Worm (Caenorhabditis elegans) whole organism, midembryonic: Measurements from ENCODE around the gene Y39G8B.2.

Source experiments
- T22C8.4 ChIP-seq: fragments of 200-800 bp; sonication (Bioruptor generic); IDR thresholded peaks from 2 replicates; pipeline ENCODE4 v1.3.6; 2022; ENCODE audit warnings: missing genetic modification characterization, missing compliant biosample characterization
- flt-1 ChIP-seq: fragments of 200-800 bp; sonication (Bioruptor generic); IDR thresholded peaks from 2 replicates; pipeline ENCODE4 v1.3.6; 2022; ENCODE audit warnings: missing genetic modification characterization, missing compliant biosample characterization
- klf-2 ChIP-seq: fragments of 200-800 bp; sonication (Bioruptor generic); conservative IDR thresholded peaks from 2 replicates; pipeline ENCODE4 v1.3.6; 2022; ENCODE audit warnings: missing genetic modification reagents, missing genetic modification characterization, missing compliant biosample characterization
- tab-1 ChIP-seq: fragments of 200-800 bp; sonication (Bioruptor generic); IDR thresholded peaks from 2 replicates; pipeline ENCODE4 v1.3.6; 2022; ENCODE audit warnings: missing genetic modification characterization, missing compliant biosample characterization
- ztf-23 ChIP-seq: fragments of 200-800 bp; sonication (Bioruptor generic); IDR thresholded peaks from 2 replicates; pipeline ENCODE4 v1.3.6; 2022; ENCODE audit warnings: missing genetic modification reagents, missing genetic modification characterization, missing compliant biosample characterization
- ztf-29 ChIP-seq: fragments of 200-800 bp; sonication (Bioruptor generic); IDR thresholded peaks from 2 replicates; pipeline ENCODE4 v1.3.6; 2022; ENCODE audit warnings: missing genetic modification reagents, missing genetic modification characterization, missing compliant biosample characterization

DNA sequence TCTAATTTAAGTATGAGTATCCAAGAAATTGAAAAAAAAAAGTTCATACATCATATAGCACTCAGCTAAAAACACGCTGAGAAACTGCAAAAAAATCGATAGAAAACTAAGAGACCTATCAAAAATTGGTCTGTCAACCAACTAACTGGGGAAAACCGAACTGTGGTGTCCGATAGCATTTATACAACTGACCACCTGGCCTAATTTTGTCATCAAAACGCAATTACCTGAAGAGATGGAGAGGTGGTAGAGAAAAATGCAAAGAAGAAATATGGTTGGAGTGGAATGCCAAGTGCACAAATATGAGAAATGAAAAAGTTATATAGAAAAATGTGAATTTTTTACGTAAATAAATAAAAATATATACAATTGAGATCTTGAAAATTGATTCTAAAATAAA is 2.5 kb downstream of the Y39G8B.2 start, which contains the start of gene Y39G8B.1:
- no peak for TF ChIP-seq flt-1
- no peak; the same call in 1 of the 2 replicates for TF ChIP-seq T22C8.4 (GFP tag; lab: Robert Waterston, UW)
- TF ChIP-seq klf-2 (GFP tag; lab: Robert Waterston, UW) = no peak
- TF ChIP-seq tab-1 (GFP tag; lab: Robert Waterston, UW) = no peak
- TF ChIP-seq ztf-29 (GFP tag; lab: Robert Waterston, UW) = no peak
- TF ChIP-seq ztf-23 (GFP tag; lab: Robert Waterston, UW) = no peak
